Fruit fly (Drosophila melanogaster): Measurements from ENCODE around the gene CG33339.

CG33339 gene

DNA sequence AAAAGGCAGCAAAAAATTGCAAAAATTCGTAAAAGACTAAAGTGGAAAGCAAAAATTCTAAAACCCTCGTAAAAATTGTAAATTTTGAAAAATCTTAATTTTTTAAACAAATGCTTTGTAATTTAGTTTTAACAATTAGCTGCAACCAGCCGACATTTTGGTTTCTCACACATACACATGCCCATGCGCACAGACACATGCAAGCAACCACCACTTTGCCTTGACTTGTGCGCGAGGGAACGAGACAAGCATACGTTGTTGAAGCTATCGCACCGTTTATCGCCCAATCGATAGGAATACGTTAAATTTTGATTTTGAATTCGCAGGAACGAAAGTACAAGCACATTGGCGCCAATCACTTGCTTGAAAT, 41.3 kb upstream of the CG33339 start (continued):
- TF ChIP-seq CG10462 (GFP tag; optimal IDR thresholded peaks at IDR 0.05) (no peak), HHEX (GFP tag; optimal IDR thresholded peaks at IDR 0.05) (no peak), Mrtf (GFP tag; IDR thresholded peaks at IDR 0.05) (no peak), CG3281 (GFP tag; optimal IDR thresholded peaks at IDR 0.05) (no peak), Hmr (GFP tag; optimal IDR thresholded peaks at IDR 0.05) (no peak), Ssrp (tag; optimal IDR thresholded peaks at IDR 0.05) (no peak), CG11695 (GFP tag; IDR thresholded peaks at IDR 0.05) (no peak), CG30431 (GFP tag; optimal IDR thresholded peaks at IDR 0.05) (no peak), CG12942 (GFP tag; optimal IDR thresholded peaks at IDR 0.05) (no peak), fd3F (GFP tag; optimal IDR thresholded peaks at IDR 0.05) (no peak), CG6765 (GFP tag; optimal IDR thresholded peaks at IDR 0.05) (no peak), CG7556 (GFP tag; optimal IDR thresholded peaks at IDR 0.05) (no peak), CG10654 (GFP tag; optimal IDR thresholded peaks at IDR 0.05) (no peak), CG10321 (GFP tag; IDR thresholded peaks at IDR 0.05) (peak; percentile 97), stwl (tag; optimal IDR thresholded peaks at IDR 0.05) (no peak), cas (GFP tag; IDR thresholded peaks at IDR 0.05) (no peak), CG13424 (tag; optimal IDR thresholded peaks at IDR 0.05) (no peak), CG12744 (GFP tag; optimal IDR thresholded peaks at IDR 0.05) (no peak), dpn (GFP tag; optimal IDR thresholded peaks at IDR 0.05) (no peak), Dbx (GFP tag; IDR thresholded peaks at IDR 0.05) (no peak), HLH3B (GFP tag; IDR thresholded peaks at IDR 0.05) (no peak), toy (GFP tag; IDR thresholded peaks at IDR 0.05) (no peak), sisA (GFP tag; IDR thresholded peaks at IDR 0.05) (no peak), Trl (optimal IDR thresholded peaks at IDR 0.05) (no peak), Trl (GFP tag; optimal IDR thresholded peaks at IDR 0.05) (no peak), H15 (GFP tag; IDR thresholded peaks at IDR 0.05) (no peak), CoRest (tag; optimal IDR thresholded peaks at IDR 0.05) (no peak), bigmax (GFP tag; optimal IDR thresholded peaks at IDR 0.05) (no peak), CG12659 (GFP tag; optimal IDR thresholded peaks at IDR 0.05) (peak; percentile 73), fd96Cb (tag; optimal IDR thresholded peaks at IDR 0.05) (no peak), bcd (GFP tag; optimal IDR thresholded peaks at IDR 0.05) (no peak), CG4730 (GFP tag; IDR thresholded peaks at IDR 0.05) (no peak), unc-4 (GFP tag; IDR thresholded peaks at IDR 0.05; ENCODE audit: partially characterized antibody) (peak; percentile 63), CG2889 (GFP tag; IDR thresholded peaks at IDR 0.05) (no peak), MTF-1 (GFP tag; optimal IDR thresholded peaks at IDR 0.05; ENCODE audit: borderline replicate concordance) (no peak), CG32772 (GFP tag; IDR thresholded peaks at IDR 0.05) (no peak), CG3407 (GFP tag; optimal IDR thresholded peaks at IDR 0.05) (no peak), trh (GFP tag; optimal IDR thresholded peaks at IDR 0.05) (no peak), Poxn (GFP tag; IDR thresholded peaks at IDR 0.05) (no peak), oc (tag; optimal IDR thresholded peaks at IDR 0.05) (no peak), CG4424 (GFP tag; optimal IDR thresholded peaks at IDR 0.05) (no peak), jigr1 (GFP tag; IDR thresholded peaks at IDR 0.05) (no peak), CG3726 (GFP tag; IDR thresholded peaks at IDR 0.05) (no peak), ham (GFP tag; IDR thresholded peaks at IDR 0.05) (no peak), CG11093 (GFP tag; IDR thresholded peaks at IDR 0.05) (no peak), CG1602 (GFP tag; optimal IDR thresholded peaks at IDR 0.05) (no peak), croc (GFP tag; conservative IDR thresholded peaks at IDR 0.05) (no peak), grau (tag; optimal IDR thresholded peaks at IDR 0.05) (no peak), Ravus (GFP tag; IDR thresholded peaks at IDR 0.05) (no peak), Hey (tag; optimal IDR thresholded peaks at IDR 0.05) (no peak), CG1024 (GFP tag; IDR thresholded peaks at IDR 0.05) (no peak), CG18619 (GFP tag; optimal IDR thresholded peaks at IDR 0.05) (no peak), Mad (GFP tag; optimal IDR thresholded peaks at IDR 0.05) (no peak)

Measured in whole organism, embryonic.